Worm (Caenorhabditis elegans): ENCODE data around the gene Y66D12A.1.
A peak's percentile ranks its signal among the peaks of the same experiment; 100 is the strongest.

- TF ChIP-seq egl-27 (tag; optimal IDR thresholded peaks at IDR 0.05) (no peak), pha-4 (tag; optimal IDR thresholded peaks at IDR 0.05) (peak; percentile 55), ztf-4 (tag; optimal IDR thresholded peaks at IDR 0.05) (no peak), lin-15B (tag; optimal IDR thresholded peaks at IDR 0.05) (peak; percentile 64), lin-39 (tag; optimal IDR thresholded peaks at IDR 0.05) (no peak), elt-3 (tag; optimal IDR thresholded peaks at IDR 0.05) (no peak), zag-1 (tag; optimal IDR thresholded peaks at IDR 0.05) (no peak), skn-1 (tag; optimal IDR thresholded peaks at IDR 0.05) (no peak), ZK546.5 (tag; optimal IDR thresholded peaks at IDR 0.05) (no peak), fos-1 (tag; optimal IDR thresholded peaks at IDR 0.05) (no peak), nhr-12 (tag; optimal IDR thresholded peaks at IDR 0.05) (no peak), ceh-9 (tag; optimal IDR thresholded peaks at IDR 0.05) (no peak), ztf-11 (tag; optimal IDR thresholded peaks at IDR 0.05) (no peak)
Measured at ce11 chrIII:11580428-11580885, 27.5 kb upstream of the Y66D12A.1 start, which contains the start of gene Y66D12A.7.
